Fruit fly (Drosophila melanogaster): ENCODE data around the gene CG4053.

dm6 chr3R:17150287-17150686 lies 18.3 kb upstream of the CG4053 start, which contains the start of gene Smug:
- TF ChIP-seq psq (optimal IDR thresholded peaks at IDR 0.05) (no peak), Dll (optimal IDR thresholded peaks at IDR 0.05) (no peak), CG8478 (optimal IDR thresholded peaks at IDR 0.05) (no peak), usp (GFP tag; optimal IDR thresholded peaks at IDR 0.05) (no peak), EcR (GFP tag; optimal IDR thresholded peaks at IDR 0.05) (no peak), pan (optimal IDR thresholded peaks at IDR 0.05) (no peak)
